Fruit fly (Drosophila melanogaster): ENCODE results near the gene CG34135.

dm6 chr3R:8699230-8699629 is 68.8 kb downstream of the CG34135 start:
- TF ChIP-seq Hr83 (GFP tag; optimal IDR thresholded peaks at IDR 0.05; ENCODE audit: poor library complexity, severe bottlenecking) (no peak), br (GFP tag; optimal IDR thresholded peaks at IDR 0.05) (no peak), CrebA (GFP tag; optimal IDR thresholded peaks at IDR 0.05; ENCODE audit: borderline replicate concordance) (no peak), sv (GFP tag; optimal IDR thresholded peaks at IDR 0.05) (no peak), dmrt93B (GFP tag; optimal IDR thresholded peaks at IDR 0.05) (no peak), h (GFP tag; optimal IDR thresholded peaks at IDR 0.05) (no peak), Vsx2 (GFP tag; optimal IDR thresholded peaks at IDR 0.05; ENCODE audit: partially characterized antibody) (no peak), pan (optimal IDR thresholded peaks at IDR 0.05) (no peak), sage (GFP tag; optimal IDR thresholded peaks at IDR 0.05) (no peak), jim (GFP tag; optimal IDR thresholded peaks at IDR 0.05) (no peak)
